Fruit fly (Drosophila melanogaster): ENCODE data around the gene CG12877.

The CG12877 gene

dm6 chr3R:27736367-27737005 lies 29.6 kb downstream of the CG12877 start, which contains the start of gene Ets98B (continued):
- 0 out of 2 replicates have a peak, but pooled peaks have one; percentile 5 for TF ChIP-seq slbo (GFP tag; IDR thresholded peaks at IDR 0.05)
- TF ChIP-seq Drgx (GFP tag; IDR thresholded peaks at IDR 0.05): 0 out of 2 replicates have a peak, but pooled peaks have one; percentile 18
- TF ChIP-seq CG12391 (tag; optimal IDR thresholded peaks at IDR 0.05): no peak
- TF ChIP-seq tna (GFP tag; IDR thresholded peaks at IDR 0.05; ENCODE audit: partially characterized antibody): no peak
- no peak for TF ChIP-seq bsh (GFP tag; optimal IDR thresholded peaks at IDR 0.05)
- TF ChIP-seq NFAT (GFP tag; IDR thresholded peaks at IDR 0.05): 0 out of 2 replicates have a peak, but pooled peaks have one; percentile 32
- TF ChIP-seq mirr (GFP tag; optimal IDR thresholded peaks at IDR 0.05): no peak
- no peak for TF ChIP-seq sr (GFP tag; IDR thresholded peaks at IDR 0.05)
- peak; percentile 17 for TF ChIP-seq grn (GFP tag; optimal IDR thresholded peaks at IDR 0.05)
- peak; percentile 52 for TF ChIP-seq oc (tag; optimal IDR thresholded peaks at IDR 0.05)
- no peak for TF ChIP-seq unc-4 (GFP tag; IDR thresholded peaks at IDR 0.05; ENCODE audit: partially characterized antibody)
- TF ChIP-seq chinmo (GFP tag; IDR thresholded peaks at IDR 0.05; ENCODE audit: partially characterized antibody): peak; percentile 70; the same call in 1 of the 4 replicates
- TF ChIP-seq Ada2b (GFP tag; IDR thresholded peaks at IDR 0.05): no peak
- TF ChIP-seq CG6175 (GFP tag; IDR thresholded peaks at IDR 0.05): no peak
- peak; percentile 17 for TF ChIP-seq CG12769 (tag; optimal IDR thresholded peaks at IDR 0.05)
- no peak for TF ChIP-seq Doc2 (GFP tag; IDR thresholded peaks at IDR 0.05)
- TF ChIP-seq CG1832 (GFP tag; optimal IDR thresholded peaks at IDR 0.05): peak; percentile 47
- TF ChIP-seq CG9727 (GFP tag; optimal IDR thresholded peaks at IDR 0.05): no peak
- TF ChIP-seq ttk (GFP tag; IDR thresholded peaks at IDR 0.05): peak; percentile 19; the same call in 1 of the 2 replicates

dm6 chr3R:27737038-27737437 lies 30.1 kb downstream of the CG12877 start:
- TF ChIP-seq Fer2 (tag; optimal IDR thresholded peaks at IDR 0.05): no peak
- no peak for TF ChIP-seq p53 (GFP tag; optimal IDR thresholded peaks at IDR 0.05)
- peak; percentile 14 for TF ChIP-seq sug (tag; optimal IDR thresholded peaks at IDR 0.05)
- no peak for TF ChIP-seq corto (GFP tag; optimal IDR thresholded peaks at IDR 0.05)
- TF ChIP-seq insv (GFP tag; optimal IDR thresholded peaks at IDR 0.05): no peak
- TF ChIP-seq Med (GFP tag): peak; percentile 42
- no peak for TF ChIP-seq hth (optimal IDR thresholded peaks at IDR 0.05)
- TF ChIP-seq CG3847 (GFP tag; IDR thresholded peaks at IDR 0.05): no peak
- TF ChIP-seq CG13775 (GFP tag; optimal IDR thresholded peaks at IDR 0.05): no peak

dm6 chr3R:27738287-27738686 lies 31.4 kb downstream of the CG12877 start:
- TF ChIP-seq CG18011 (GFP tag; optimal IDR thresholded peaks at IDR 0.05) (no peak), Ptx1 (GFP tag; IDR thresholded peaks at IDR 0.05) (peak; percentile 10; the same call in 1 of the 2 replicates), Drgx (GFP tag; IDR thresholded peaks at IDR 0.05) (0 out of 2 replicates have a peak, but pooled peaks have one; percentile 27), CG12299 (tag; optimal IDR thresholded peaks at IDR 0.05) (no peak), Ets65A (GFP tag) (peak; percentile 3)

dm6 chr3R:27739999-27740398 lies 33.1 kb downstream of the CG12877 start:
- TF ChIP-seq grn (GFP tag; optimal IDR thresholded peaks at IDR 0.05) (peak; percentile 15), Chrac-16 (GFP tag; optimal IDR thresholded peaks at IDR 0.05) (no peak), chinmo (GFP tag; IDR thresholded peaks at IDR 0.05; ENCODE audit: partially characterized antibody) (0 out of 4 replicates have a peak, but pooled peaks have one; percentile 44), CG13894 (tag; optimal IDR thresholded peaks at IDR 0.05) (peak; percentile 97)

Measured in whole organism, embryonic.